Worm (Caenorhabditis elegans) whole organism, young adult: Measurements from ENCODE around the gene C36A4.11.
A peak's percentile ranks its signal among the peaks of the same experiment; 100 is the strongest.

Source experiments
- B0261.1 ChIP-seq: sonication (generic microtip); optimal IDR thresholded peaks from 2 replicates; lab custom pipeline; 2016; ENCODE audit warnings: mild to moderate bottlenecking, missing genetic modification characterization, moderate library complexity, missing compliant biosample characterization
- F22D6.2 ChIP-seq: sonication (generic microtip); optimal IDR thresholded peaks from 2 replicates; lab custom pipeline; 2016; ENCODE audit warnings: mild to moderate bottlenecking, missing genetic modification characterization, missing compliant biosample characterization
- F23B12.7 ChIP-seq: sonication (generic microtip); optimal IDR thresholded peaks from 2 replicates; lab custom pipeline; 2017; ENCODE audit warnings: missing genetic modification characterization, mild to moderate bottlenecking, missing compliant biosample characterization, antibody characterized with exemption, moderate library complexity; ENCODE audit not compliant: insufficient read depth
- F39B2.1 ChIP-seq: fragments of 200-800 bp; sonication (Bioruptor generic); IDR thresholded peaks from 2 replicates; pipeline ENCODE4 v1.3.6; 2022; ENCODE audit warnings: missing genetic modification reagents, missing genetic modification characterization, missing compliant biosample characterization
- F55B11.4 ChIP-seq: sonication (generic microtip); optimal IDR thresholded peaks from 2 replicates; lab custom pipeline; 2016; ENCODE audit warnings: missing compliant biosample characterization, missing genetic modification characterization, borderline replicate concordance; ENCODE audit not compliant: insufficient read depth
- K11D2.4 ChIP-seq: fragments of 200-800 bp; sonication (Bioruptor generic); IDR thresholded peaks from 2 replicates; pipeline ENCODE4 v1.3.6; 2022; ENCODE audit warnings: missing genetic modification reagents, missing genetic modification characterization, missing compliant biosample characterization
- T07F8.4 ChIP-seq: sonication (generic microtip); optimal IDR thresholded peaks from 2 replicates; lab custom pipeline; 2016; ENCODE audit warnings: mild to moderate bottlenecking, missing genetic modification characterization, moderate library complexity, missing compliant biosample characterization
- Y56A3A.18 ChIP-seq: fragments of 200-800 bp; sonication (Bioruptor generic); IDR thresholded peaks from 2 replicates; pipeline ENCODE4 v1.3.6; 2022; ENCODE audit warnings: missing genetic modification reagents, missing genetic modification characterization, missing compliant biosample characterization
- atf-7 ChIP-seq: sonication (generic microtip); optimal IDR thresholded peaks from 2 replicates; lab custom pipeline; 2017; ENCODE audit warnings: mild to moderate bottlenecking, missing genetic modification characterization, missing compliant biosample characterization
- attf-6 ChIP-seq: fragments of 200-800 bp; sonication (Bioruptor generic); IDR thresholded peaks from 2 replicates; pipeline ENCODE4 v1.3.6; 2022; ENCODE audit warnings: missing genetic modification reagents, missing genetic modification characterization, missing compliant biosample characterization
- bed-1 ChIP-seq: fragments of 200-800 bp; sonication (Bioruptor generic); IDR thresholded peaks from 2 replicates; pipeline ENCODE4 v1.3.6; 2022; ENCODE audit warnings: missing genetic modification reagents, missing genetic modification characterization, missing compliant biosample characterization
- cebp-1 ChIP-seq, 2 experiments: fragments of 200-800 bp in 1 of 2; sonication (Bioruptor generic) in 1 of 2; sonication (generic microtip) in 1 of 2; IDR thresholded peaks in 1 of 2; optimal IDR thresholded peaks in 1 of 2; 2 replicates each; pipeline versions ENCODE4 v1.3.6 to Lab custom; 2017 to 2022; ENCODE audit warnings: missing compliant biosample characterization in 2 of 2, missing genetic modification characterization in 2 of 2, mild to moderate bottlenecking in 1 of 2, missing genetic modification reagents in 1 of 2, moderate library complexity in 1 of 2
- cebp-2 ChIP-seq: fragments of 200-800 bp; sonication (Bioruptor generic); IDR thresholded peaks from 2 replicates; pipeline ENCODE4 v1.3.6; 2022; ENCODE audit warnings: missing genetic modification characterization, missing compliant biosample characterization
- ceh-100 ChIP-seq: fragments of 200-800 bp; sonication (Bioruptor generic); IDR thresholded peaks from 2 replicates; pipeline ENCODE4 v1.3.6; 2022; ENCODE audit warnings: missing genetic modification reagents, missing genetic modification characterization, missing compliant biosample characterization
- ceh-27 ChIP-seq: fragments of 200-800 bp; sonication (Bioruptor generic); optimal IDR thresholded peaks from 2 replicates; lab custom pipeline; 2018; ENCODE audit warnings: mild to moderate bottlenecking, missing genetic modification characterization, moderate library complexity, missing compliant biosample characterization
- ceh-58 ChIP-seq: fragments of 200-800 bp; sonication (Bioruptor generic); IDR thresholded peaks from 2 replicates; pipeline ENCODE4 v1.3.6; 2022; ENCODE audit warnings: missing genetic modification characterization, missing compliant biosample characterization
- chd-7 ChIP-seq: sonication (generic microtip); optimal IDR thresholded peaks from 2 replicates; lab custom pipeline; 2016; ENCODE audit warnings: mild to moderate bottlenecking, missing genetic modification characterization, moderate library complexity, missing compliant biosample characterization
- fkh-3 ChIP-seq: sonication (generic microtip); optimal IDR thresholded peaks from 2 replicates; lab custom pipeline; 2016; ENCODE audit warnings: mild to moderate bottlenecking, missing genetic modification characterization, missing compliant biosample characterization
- gei-17 ChIP-seq: fragments of 200-800 bp; sonication (Bioruptor generic); optimal IDR thresholded peaks from 2 replicates; lab custom pipeline; 2018; ENCODE audit warnings: mild to moderate bottlenecking, missing genetic modification characterization, missing compliant biosample characterization
- hlh-12 ChIP-seq: sonication (generic microtip); optimal IDR thresholded peaks from 2 replicates; lab custom pipeline; 2016; ENCODE audit warnings: missing genetic modification characterization, missing compliant biosample characterization
- hmg-1.2 ChIP-seq: fragments of 200-800 bp; sonication (Bioruptor generic); IDR thresholded peaks from 2 replicates; pipeline ENCODE4 v1.3.6; 2022; ENCODE audit warnings: missing genetic modification reagents, missing genetic modification characterization, missing compliant biosample characterization
- hmg-20 ChIP-seq: fragments of 200-800 bp; sonication (Bioruptor generic); IDR thresholded peaks from 2 replicates; pipeline ENCODE4 v1.3.6; 2022; ENCODE audit warnings: missing genetic modification reagents, missing genetic modification characterization, missing compliant biosample characterization
- lin-35 ChIP-seq, 3 experiments: fragments of 150-350 bp in 2 of 3; sonication (generic microtip) in 1 of 3; optimal IDR thresholded peaks; 2 replicates each; lab custom pipeline; 2014 to 2018; ENCODE audit warnings: missing biosample characterization in 3 of 3, missing genetic modification characterization in 3 of 3, missing genetic modification reagents in 3 of 3
- lin-40 ChIP-seq: sonication (generic microtip); optimal IDR thresholded peaks from 2 replicates; lab custom pipeline; 2016; ENCODE audit warnings: missing genetic modification characterization, mild to moderate bottlenecking, missing compliant biosample characterization, missing genotype, missing genetic modification reagents
- lir-1 ChIP-seq: fragments of 200-800 bp; sonication (Bioruptor generic); conservative IDR thresholded peaks from 2 replicates; pipeline ENCODE4 v1.3.6; 2022; ENCODE audit warnings: missing genetic modification reagents, missing genetic modification characterization, missing compliant biosample characterization
- lsl-1 ChIP-seq: fragments of 200-800 bp; sonication (Bioruptor generic); optimal IDR thresholded peaks from 2 replicates; lab custom pipeline; 2018; ENCODE audit warnings: mild to moderate bottlenecking, missing genetic modification characterization, moderate library complexity, missing compliant biosample characterization
- madf-3 ChIP-seq: fragments of 200-800 bp; sonication (Bioruptor generic); IDR thresholded peaks from 2 replicates; pipeline ENCODE4 v1.3.6; 2022; ENCODE audit warnings: missing genetic modification reagents, missing genetic modification characterization, missing compliant biosample characterization
- mcd-1 ChIP-seq: fragments of 200-800 bp; sonication (Bioruptor generic); IDR thresholded peaks from 2 replicates; pipeline ENCODE4 v1.3.6; 2022; ENCODE audit warnings: missing genetic modification reagents, missing genetic modification characterization, missing compliant biosample characterization
- nhr-179 ChIP-seq: sonication (generic microtip); optimal IDR thresholded peaks from 2 replicates; lab custom pipeline; 2016; ENCODE audit warnings: mild to moderate bottlenecking, missing genetic modification characterization, missing compliant biosample characterization
- rpc-1 ChIP-seq, 2 experiments: fragments of 150-350 bp in 1 of 2; sonication (generic microtip) in 1 of 2; optimal IDR thresholded peaks; 2 replicates each; lab custom pipeline; 2014 to 2018; ENCODE audit warnings: missing biosample characterization in 1 of 2, missing genetic modification characterization in 1 of 2, missing genetic modification reagents in 1 of 2, missing genotype in 1 of 2
- snpc-1.3 ChIP-seq: sonication (generic microtip); optimal IDR thresholded peaks from 2 replicates; lab custom pipeline; 2017; ENCODE audit warnings: missing genetic modification characterization, mild to moderate bottlenecking, missing compliant biosample characterization, antibody characterized with exemption, moderate library complexity, missing genotype, missing genetic modification reagents; ENCODE audit not compliant: insufficient read depth
- tbx-9 ChIP-seq: sonication (generic microtip); optimal IDR thresholded peaks from 2 replicates; lab custom pipeline; 2016; ENCODE audit warnings: borderline replicate concordance, missing genetic modification characterization, inconsistent platforms, missing compliant biosample characterization
- ztf-3 ChIP-seq: fragments of 200-800 bp; sonication (Bioruptor generic); optimal IDR thresholded peaks from 2 replicates; lab custom pipeline; 2018; ENCODE audit warnings: mild to moderate bottlenecking, missing genetic modification characterization, missing compliant biosample characterization
- ztf-6 ChIP-seq: fragments of 200-800 bp; sonication (Bioruptor generic); IDR thresholded peaks from 2 replicates; pipeline ENCODE4 v1.3.6; 2022; ENCODE audit warnings: missing genetic modification reagents, missing genetic modification characterization, missing compliant biosample characterization

C36A4.11 gene

ce11 chrIII:3811375-3811924, 28.9 kb upstream of the C36A4.11 start:
- TF ChIP-seq lin-40, result peak; percentile 1
- TF ChIP-seq ceh-27 (GFP tag; lab: Kevin White, UChicago), result peak; percentile 5
- TF ChIP-seq Y56A3A.18 (GFP tag; lab: Robert Waterston, UW), result no peak

DNA sequence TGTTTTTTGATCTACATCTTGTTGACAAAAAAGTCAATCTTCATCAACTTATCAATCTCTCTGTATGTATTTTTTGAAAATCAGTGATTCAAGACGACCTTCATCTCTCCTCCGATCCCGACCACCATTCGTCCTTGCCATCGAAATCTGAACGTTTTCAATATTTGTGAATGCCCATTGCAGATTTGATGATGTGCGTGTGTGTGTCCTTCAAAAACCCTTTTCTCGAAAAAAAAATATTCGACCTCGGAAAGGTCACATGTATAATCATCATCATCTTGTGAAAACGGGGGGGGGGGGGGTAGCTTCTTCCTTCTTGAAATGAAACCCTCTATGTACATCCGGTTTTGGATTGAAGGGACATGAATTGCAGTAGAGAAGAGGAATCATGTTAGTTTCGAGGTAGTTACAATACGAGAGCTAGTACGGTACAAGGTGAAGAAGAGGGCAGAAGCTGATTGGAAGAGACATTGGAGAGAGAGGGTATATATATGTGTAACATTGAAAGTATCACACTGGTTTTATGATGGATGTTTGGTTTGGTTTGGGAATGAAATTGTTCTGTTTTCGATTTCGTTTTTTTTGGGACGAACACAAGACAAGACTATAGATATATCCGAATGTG, 27.9 kb upstream of the C36A4.11 start:
- no peak for TF ChIP-seq lsl-1 (GFP tag; lab: Kevin White, UChicago)
- no peak for TF ChIP-seq cebp-1 (GFP tag; IDR thresholded peaks at IDR 0.05; lab: Robert Waterston, UW)
- peak; percentile 3 for TF ChIP-seq cebp-1 (tag; optimal IDR thresholded peaks at IDR 0.05; lab: Kevin White, UChicago)
- TF ChIP-seq mcd-1 (GFP tag; lab: Robert Waterston, UW), result no peak
- TF ChIP-seq fkh-3 (tag; lab: Kevin White, UChicago), result no peak
- no peak for TF ChIP-seq tbx-9
- no peak for TF ChIP-seq snpc-1.3 (tag; lab: Kevin White, UChicago)
- no peak for TF ChIP-seq F22D6.2
- no peak for TF ChIP-seq lin-35 (GFP tag; optimal IDR thresholded peaks at IDR 0.05; lab: Kevin White, UChicago)

DNA sequence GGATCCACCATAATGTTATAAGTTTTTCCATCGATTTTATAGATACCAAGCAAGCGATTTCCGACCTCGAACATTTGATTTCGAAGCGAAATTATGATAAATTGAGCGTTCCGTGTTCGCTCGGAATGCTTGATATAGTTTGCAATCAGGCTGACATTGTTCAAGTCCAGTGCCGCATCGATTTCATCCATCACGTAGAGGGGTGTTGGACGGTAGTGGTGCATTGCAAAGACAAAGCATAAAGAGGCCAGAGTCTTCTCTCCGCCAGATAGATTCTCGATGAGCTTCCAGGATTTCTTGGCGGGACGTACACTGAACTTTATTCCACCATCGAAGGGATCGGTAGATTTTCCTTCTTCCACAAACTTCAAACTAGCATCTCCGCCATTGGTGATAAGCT, 26.0 kb upstream of the C36A4.11 start:
- TF ChIP-seq gei-17 (GFP tag; lab: Kevin White, UChicago) (no peak), F23B12.7 (tag; lab: Kevin White, UChicago) (no peak), bed-1 (GFP tag; lab: Robert Waterston, UW) (no peak), cebp-2 (GFP tag; lab: Robert Waterston, UW) (no peak), hlh-12 (no peak), hmg-20 (GFP tag; lab: Robert Waterston, UW) (no peak), madf-3 (GFP tag; lab: Robert Waterston, UW) (no peak), chd-7 (tag; lab: Kevin White, UChicago) (no peak), F39B2.1 (GFP tag; lab: Robert Waterston, UW) (no peak), B0261.1 (tag; lab: Kevin White, UChicago) (no peak), T07F8.4 (no peak), lir-1 (GFP tag; lab: Robert Waterston, UW) (no peak), nhr-179 (tag; lab: Kevin White, UChicago) (no peak), rpc-1 (optimal IDR thresholded peaks at IDR 0.05; lab: Kevin White, UChicago) (no peak), rpc-1 (tag; optimal IDR thresholded peaks at IDR 0.05; lab: Kevin White, UChicago) (no peak), K11D2.4 (GFP tag; lab: Robert Waterston, UW) (no peak), ceh-100 (GFP tag; lab: Robert Waterston, UW) (no peak), ztf-6 (GFP tag; lab: Robert Waterston, UW) (no peak), attf-6 (GFP tag; lab: Robert Waterston, UW) (no peak), atf-7 (no peak), lsl-1 (GFP tag; lab: Kevin White, UChicago) (no peak)
- TF ChIP-seq, all 124 proteins: peak for 0

DNA sequence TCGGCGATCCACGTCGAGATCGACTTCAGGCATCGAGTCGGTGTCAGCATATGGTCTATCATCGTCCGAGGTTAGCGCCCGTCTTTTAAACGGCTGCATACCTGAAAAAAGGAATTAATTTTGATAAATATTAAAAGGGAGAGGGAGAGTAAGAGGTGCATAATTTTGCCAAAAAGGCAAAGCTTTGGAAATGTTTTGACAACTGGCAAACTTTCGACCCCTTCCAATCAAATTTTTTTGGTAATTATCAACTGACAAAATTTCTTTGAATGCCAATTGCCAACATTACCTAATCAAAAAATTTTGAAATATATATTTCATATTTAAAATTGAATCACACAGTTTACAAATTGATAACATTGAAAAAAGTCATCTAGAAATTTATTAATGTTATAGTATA, 20.8 kb upstream of the C36A4.11 start, which contains the start of gene dpy-27:
TSS of gene dpy-27 (minus strand) at position 101 of the 400 bp plus-strand sequence.
- no peak for TF ChIP-seq F55B11.4 (tag; lab: Kevin White, UChicago)
- no peak for TF ChIP-seq cebp-1 (GFP tag; IDR thresholded peaks at IDR 0.05; lab: Robert Waterston, UW)
- no peak for TF ChIP-seq cebp-1 (tag; optimal IDR thresholded peaks at IDR 0.05; lab: Kevin White, UChicago)
- TF ChIP-seq ztf-3 (GFP tag; lab: Kevin White, UChicago), result no peak
- no peak for TF ChIP-seq hmg-1.2
- TF ChIP-seq ceh-58 (GFP tag; lab: Robert Waterston, UW), result no peak
